Worm (Caenorhabditis elegans): ENCODE results near the gene pgph-3.

DNA sequence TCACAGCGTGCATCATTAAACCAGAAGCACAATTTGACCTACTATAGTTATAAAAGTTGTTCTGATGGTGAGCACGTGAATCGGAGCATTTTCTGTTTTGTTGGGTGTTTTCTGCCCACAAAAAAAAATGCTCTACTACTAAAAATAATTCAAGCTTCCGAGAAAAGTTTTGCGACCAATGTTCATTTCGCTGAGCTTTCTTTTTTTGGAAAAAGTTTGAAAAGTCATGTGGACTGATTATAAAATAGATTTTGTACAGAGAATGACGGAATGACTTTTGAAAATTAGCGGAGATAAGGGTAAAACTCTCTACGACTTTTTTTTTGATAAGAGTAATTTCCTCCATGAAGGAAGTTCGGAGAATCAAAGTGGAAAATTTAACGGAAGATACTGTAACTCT is 5.9 kb upstream of the pgph-3 start:
- no peak for TF ChIP-seq T23F11.4 (GFP tag; optimal IDR thresholded peaks at IDR 0.05)
- no peak for TF ChIP-seq pqm-1 (tag; optimal IDR thresholded peaks at IDR 0.05)
- TF ChIP-seq ceh-9 (tag; optimal IDR thresholded peaks at IDR 0.05): no peak
- no peak for TF ChIP-seq hlh-30 (tag; optimal IDR thresholded peaks at IDR 0.05; ENCODE audit: insufficient read depth)
- no peak for TF ChIP-seq gmeb-2 (tag; optimal IDR thresholded peaks at IDR 0.05)
- TF ChIP-seq pha-4 (tag; optimal IDR thresholded peaks at IDR 0.05): no peak

Data from whole organism, late embryonic.